Worm (Caenorhabditis elegans): Measurements from ENCODE around the gene coq-5.

The coq-5 gene

ce11 chrIII:7873481-7873880, 15.2 kb upstream of the coq-5 start, which contains the start of gene tyr-1:
tyr-1 (plus strand) TSS chrIII:7873781.
- TF ChIP-seq ceh-36 (tag; optimal IDR thresholded peaks at IDR 0.05), result no peak
- no peak for TF ChIP-seq B0310.2 (tag; optimal IDR thresholded peaks at IDR 0.05)
- TF ChIP-seq hnd-1 (tag; optimal IDR thresholded peaks at IDR 0.05), result no peak
- no peak for TF ChIP-seq ama-1 (optimal IDR thresholded peaks at IDR 0.05)
- no peak for TF ChIP-seq F13C5.2 (tag; optimal IDR thresholded peaks at IDR 0.05)
- no peak for TF ChIP-seq hmbx-1 (tag; optimal IDR thresholded peaks at IDR 0.05)
- TF ChIP-seq hmg-4 (GFP tag; optimal IDR thresholded peaks at IDR 0.05), result no peak
- TF ChIP-seq tra-4 (tag; optimal IDR thresholded peaks at IDR 0.05), result no peak

DNA sequence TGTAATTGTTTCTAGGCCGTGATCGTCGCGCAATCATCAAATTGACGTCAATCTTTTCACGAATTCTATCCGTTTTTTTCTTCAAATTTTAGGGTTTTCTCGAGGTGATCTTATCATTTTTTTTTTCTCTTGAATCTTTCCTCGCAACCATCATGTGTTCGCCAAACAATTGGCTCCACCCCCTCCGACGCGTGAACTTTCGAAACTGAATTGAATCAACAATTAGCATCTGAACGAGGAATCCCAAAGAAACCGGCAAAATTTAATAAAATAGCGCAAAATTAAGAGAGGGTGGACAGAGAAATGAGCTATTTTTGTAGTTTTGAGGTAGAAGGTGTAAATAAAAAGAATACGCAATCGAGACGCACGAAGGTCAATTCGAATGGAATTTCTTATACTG, 14.5 kb upstream of the coq-5 start:
- TF ChIP-seq B0310.2 (tag; optimal IDR thresholded peaks at IDR 0.05) (no peak), tra-4 (tag; optimal IDR thresholded peaks at IDR 0.05) (no peak), aly-1 (tag; optimal IDR thresholded peaks at IDR 0.05) (no peak), pes-1 (GFP tag; IDR thresholded peaks at IDR 0.05) (no peak), ets-7 (tag; optimal IDR thresholded peaks at IDR 0.05) (no peak), ceh-13 (GFP tag; optimal IDR thresholded peaks at IDR 0.05) (no peak), flt-1 (GFP tag; IDR thresholded peaks at IDR 0.05) (no peak), hnd-1 (tag; optimal IDR thresholded peaks at IDR 0.05) (no peak), hmbx-1 (tag; optimal IDR thresholded peaks at IDR 0.05) (no peak), F13C5.2 (tag; optimal IDR thresholded peaks at IDR 0.05) (no peak), ceh-36 (tag; optimal IDR thresholded peaks at IDR 0.05) (no peak), sea-1 (GFP tag; conservative IDR thresholded peaks at IDR 0.05) (no peak), hmg-4 (GFP tag; optimal IDR thresholded peaks at IDR 0.05) (no peak), tbx-11 (GFP tag; IDR thresholded peaks at IDR 0.05) (no peak), scrt-1 (GFP tag; IDR thresholded peaks at IDR 0.05) (no peak)

ce11 chrIII:7866189-7866588, 7.9 kb upstream of the coq-5 start, which contains the start of gene cup-4:
cup-4 (plus strand) TSS chrIII:7866489.
- TF ChIP-seq ceh-36 (tag; optimal IDR thresholded peaks at IDR 0.05), result no peak
- no peak for TF ChIP-seq F13C5.2 (tag; optimal IDR thresholded peaks at IDR 0.05)
- no peak for TF ChIP-seq pes-1 (GFP tag; IDR thresholded peaks at IDR 0.05)
- no peak for TF ChIP-seq tbx-37 (GFP tag; conservative IDR thresholded peaks at IDR 0.05)
- no peak for TF ChIP-seq hnd-1 (tag; optimal IDR thresholded peaks at IDR 0.05)
- no peak for TF ChIP-seq flt-1 (GFP tag; IDR thresholded peaks at IDR 0.05)
- no peak for TF ChIP-seq tbx-11 (GFP tag; IDR thresholded peaks at IDR 0.05)
- TF ChIP-seq scrt-1 (GFP tag; IDR thresholded peaks at IDR 0.05), result no peak
- TF ChIP-seq ceh-13 (GFP tag; optimal IDR thresholded peaks at IDR 0.05), result no peak
- TF ChIP-seq aly-1 (tag; optimal IDR thresholded peaks at IDR 0.05), result no peak
- TF ChIP-seq tra-4 (tag; optimal IDR thresholded peaks at IDR 0.05), result no peak
- no peak for TF ChIP-seq hmg-4 (GFP tag; optimal IDR thresholded peaks at IDR 0.05)
- no peak for TF ChIP-seq B0310.2 (tag; optimal IDR thresholded peaks at IDR 0.05)
- TF ChIP-seq ets-7 (tag; optimal IDR thresholded peaks at IDR 0.05), result no peak

- no peak for TF ChIP-seq B0310.2 (tag; optimal IDR thresholded peaks at IDR 0.05)
- no peak for TF ChIP-seq hmg-4 (GFP tag; optimal IDR thresholded peaks at IDR 0.05)
- TF ChIP-seq sea-1 (GFP tag; conservative IDR thresholded peaks at IDR 0.05), result no peak
- TF ChIP-seq ets-7 (tag; optimal IDR thresholded peaks at IDR 0.05), result no peak
- no peak for TF ChIP-seq flt-1 (GFP tag; IDR thresholded peaks at IDR 0.05)
- TF ChIP-seq ceh-36 (tag; optimal IDR thresholded peaks at IDR 0.05), result no peak
- no peak for TF ChIP-seq aly-1 (tag; optimal IDR thresholded peaks at IDR 0.05)
- no peak for TF ChIP-seq ama-1 (optimal IDR thresholded peaks at IDR 0.05)
These were observed 7.0 kb upstream of the coq-5 start, which contains the start of gene slc-17.3 for ce11 chrIII:7865238-7865761. slc-17.3 (minus strand) TSS chrIII:7865288.

- TF ChIP-seq aly-1 (tag; optimal IDR thresholded peaks at IDR 0.05) (no peak), tbx-37 (GFP tag; conservative IDR thresholded peaks at IDR 0.05) (no peak), flt-1 (GFP tag; IDR thresholded peaks at IDR 0.05) (no peak), sea-1 (GFP tag; conservative IDR thresholded peaks at IDR 0.05) (no peak), ama-1 (optimal IDR thresholded peaks at IDR 0.05) (no peak), hmg-4 (GFP tag; optimal IDR thresholded peaks at IDR 0.05) (no peak), pes-1 (GFP tag; IDR thresholded peaks at IDR 0.05) (no peak), ceh-13 (GFP tag; optimal IDR thresholded peaks at IDR 0.05) (no peak), B0310.2 (tag; optimal IDR thresholded peaks at IDR 0.05) (no peak), hmbx-1 (tag; optimal IDR thresholded peaks at IDR 0.05) (no peak), tbx-11 (GFP tag; IDR thresholded peaks at IDR 0.05) (no peak), ceh-36 (tag; optimal IDR thresholded peaks at IDR 0.05) (no peak)
These were observed 3.4 kb upstream of the coq-5 start, which contains the start of gene snr-5 for ce11 chrIII:7861535-7862120. snr-5 (plus strand) TSS chrIII:7862070.

ce11 chrIII:7860885-7861284, 2.6 kb upstream of the coq-5 start, which contains the start of gene cuc-1:
cuc-1 (minus strand) TSS chrIII:7860985.
- TF ChIP-seq hmbx-1 (tag; optimal IDR thresholded peaks at IDR 0.05) (no peak), ama-1 (optimal IDR thresholded peaks at IDR 0.05) (no peak), sea-1 (GFP tag; conservative IDR thresholded peaks at IDR 0.05) (no peak), flt-1 (GFP tag; IDR thresholded peaks at IDR 0.05) (no peak), hmg-4 (GFP tag; optimal IDR thresholded peaks at IDR 0.05) (no peak), hnd-1 (tag; optimal IDR thresholded peaks at IDR 0.05) (no peak), pes-1 (GFP tag; IDR thresholded peaks at IDR 0.05) (no peak), tbx-11 (GFP tag; IDR thresholded peaks at IDR 0.05) (no peak), tra-4 (tag; optimal IDR thresholded peaks at IDR 0.05) (no peak), scrt-1 (GFP tag; IDR thresholded peaks at IDR 0.05) (no peak), ets-7 (tag; optimal IDR thresholded peaks at IDR 0.05) (no peak), ceh-36 (tag; optimal IDR thresholded peaks at IDR 0.05) (no peak), F13C5.2 (tag; optimal IDR thresholded peaks at IDR 0.05) (no peak), tbx-37 (GFP tag; conservative IDR thresholded peaks at IDR 0.05) (no peak), ceh-13 (GFP tag; optimal IDR thresholded peaks at IDR 0.05) (no peak), B0310.2 (tag; optimal IDR thresholded peaks at IDR 0.05) (no peak), aly-1 (tag; optimal IDR thresholded peaks at IDR 0.05) (no peak)

- TF ChIP-seq ceh-36 (tag; optimal IDR thresholded peaks at IDR 0.05), result no peak
These were observed 1.1 kb upstream of the coq-5 start, which contains the start of gene tomm-7 for ce11 chrIII:7859313-7859712. tomm-7 (plus strand) TSS chrIII:7859613.
